Worm (Caenorhabditis elegans) whole organism, young adult: Measurements from ENCODE around the gene R06F6.14.

Experiments used
- B0336.3 ChIP-seq: fragments of 200-800 bp; sonication (Bioruptor generic); IDR thresholded peaks from 2 replicates; pipeline ENCODE4 v1.3.6; 2022; ENCODE audit warnings: missing genetic modification characterization, missing compliant biosample characterization
- C06A6.2 ChIP-seq: fragments of 200-800 bp; sonication (Bioruptor generic); conservative IDR thresholded peaks from 2 replicates; pipeline ENCODE4 v1.3.6; 2022; ENCODE audit warnings: missing genetic modification characterization, missing compliant biosample characterization
- F22D6.2 ChIP-seq: sonication (generic microtip); optimal IDR thresholded peaks from 2 replicates; lab custom pipeline; 2016; ENCODE audit warnings: mild to moderate bottlenecking, missing genetic modification characterization, missing compliant biosample characterization
- F33H1.4 ChIP-seq: fragments of 200-800 bp; sonication (Bioruptor generic); IDR thresholded peaks from 2 replicates; pipeline ENCODE4 v1.3.6; 2022; ENCODE audit warnings: missing genetic modification reagents, missing genetic modification characterization, missing compliant biosample characterization
- F55B11.4 ChIP-seq: sonication (generic microtip); optimal IDR thresholded peaks from 2 replicates; lab custom pipeline; 2016; ENCODE audit warnings: missing compliant biosample characterization, missing genetic modification characterization, borderline replicate concordance; ENCODE audit not compliant: insufficient read depth
- K11D2.4 ChIP-seq: fragments of 200-800 bp; sonication (Bioruptor generic); IDR thresholded peaks from 2 replicates; pipeline ENCODE4 v1.3.6; 2022; ENCODE audit warnings: missing genetic modification reagents, missing genetic modification characterization, missing compliant biosample characterization
- K12H6.12 ChIP-seq: fragments of 200-800 bp; sonication (Bioruptor generic); optimal IDR thresholded peaks from 2 replicates; lab custom pipeline; 2018; ENCODE audit warnings: mild to moderate bottlenecking, missing genetic modification characterization, missing compliant biosample characterization
- T07F8.4 ChIP-seq: sonication (generic microtip); optimal IDR thresholded peaks from 2 replicates; lab custom pipeline; 2016; ENCODE audit warnings: mild to moderate bottlenecking, missing genetic modification characterization, moderate library complexity, missing compliant biosample characterization
- T26A5.8 ChIP-seq: sonication (generic microtip); optimal IDR thresholded peaks from 2 replicates; lab custom pipeline; 2016; ENCODE audit warnings: missing genetic modification characterization, missing compliant biosample characterization
- Y53F4B.3 ChIP-seq: fragments of 200-800 bp; sonication (Bioruptor generic); IDR thresholded peaks from 2 replicates; pipeline ENCODE4 v1.3.6; 2022; ENCODE audit warnings: missing genetic modification reagents, missing genetic modification characterization, missing compliant biosample characterization
- Y67H2A.10 ChIP-seq: fragments of 200-800 bp; sonication (Bioruptor generic); conservative IDR thresholded peaks from 2 replicates; pipeline ENCODE4 v1.3.6; 2022; ENCODE audit warnings: missing genetic modification reagents, missing genetic modification characterization, missing compliant biosample characterization
- Y79H2A.3 ChIP-seq: fragments of 200-800 bp; sonication (Bioruptor generic); conservative IDR thresholded peaks from 2 replicates; pipeline ENCODE4 v1.3.6; 2022; ENCODE audit warnings: missing genetic modification reagents, missing genetic modification characterization, missing compliant biosample characterization
- ZK185.1 ChIP-seq: sonication (generic microtip); optimal IDR thresholded peaks from 2 replicates; lab custom pipeline; 2016; ENCODE audit warnings: mild to moderate bottlenecking, missing genetic modification characterization, missing compliant biosample characterization; ENCODE audit not compliant: poor library complexity, severe bottlenecking
- aptf-2 ChIP-seq: fragments of 200-800 bp; sonication (Bioruptor generic); conservative IDR thresholded peaks from 2 replicates; pipeline ENCODE4 v1.3.6; 2022; ENCODE audit warnings: missing genetic modification reagents, missing genetic modification characterization, missing compliant biosample characterization
- atf-7 ChIP-seq: sonication (generic microtip); optimal IDR thresholded peaks from 2 replicates; lab custom pipeline; 2017; ENCODE audit warnings: mild to moderate bottlenecking, missing genetic modification characterization, missing compliant biosample characterization
- attf-3 ChIP-seq: fragments of 200-800 bp; sonication (Bioruptor generic); conservative IDR thresholded peaks from 2 replicates; pipeline ENCODE4 v1.3.6; 2022; ENCODE audit warnings: missing genetic modification reagents, missing genetic modification characterization, missing compliant biosample characterization
- bed-1 ChIP-seq: fragments of 200-800 bp; sonication (Bioruptor generic); IDR thresholded peaks from 2 replicates; pipeline ENCODE4 v1.3.6; 2022; ENCODE audit warnings: missing genetic modification reagents, missing genetic modification characterization, missing compliant biosample characterization
- cebp-2 ChIP-seq: fragments of 200-800 bp; sonication (Bioruptor generic); IDR thresholded peaks from 2 replicates; pipeline ENCODE4 v1.3.6; 2022; ENCODE audit warnings: missing genetic modification characterization, missing compliant biosample characterization
- ceh-27 ChIP-seq: fragments of 200-800 bp; sonication (Bioruptor generic); optimal IDR thresholded peaks from 2 replicates; lab custom pipeline; 2018; ENCODE audit warnings: mild to moderate bottlenecking, missing genetic modification characterization, moderate library complexity, missing compliant biosample characterization
- ceh-40 ChIP-seq: fragments of 200-800 bp; sonication (Bioruptor generic); IDR thresholded peaks from 2 replicates; pipeline ENCODE4 v1.3.6; 2022; ENCODE audit warnings: missing genetic modification characterization, missing compliant biosample characterization
- ceh-58 ChIP-seq: fragments of 200-800 bp; sonication (Bioruptor generic); IDR thresholded peaks from 2 replicates; pipeline ENCODE4 v1.3.6; 2022; ENCODE audit warnings: missing genetic modification characterization, missing compliant biosample characterization
- ceh-91 ChIP-seq: fragments of 200-800 bp; sonication (Bioruptor generic); IDR thresholded peaks from 2 replicates; pipeline ENCODE4 v1.3.6; 2022; ENCODE audit warnings: missing genetic modification reagents, missing genetic modification characterization, missing compliant biosample characterization
- dpff-1 ChIP-seq: sonication (generic microtip); optimal IDR thresholded peaks from 2 replicates; lab custom pipeline; 2017; ENCODE audit warnings: mild to moderate bottlenecking, missing genetic modification characterization, missing compliant biosample characterization
- egl-44 ChIP-seq: fragments of 200-800 bp; sonication (Bioruptor generic); IDR thresholded peaks from 2 replicates; pipeline ENCODE4 v1.3.6; 2022; ENCODE audit warnings: missing genetic modification reagents, missing genetic modification characterization, missing compliant biosample characterization
- ets-4 ChIP-seq: fragments of 200-800 bp; sonication (Bioruptor generic); optimal IDR thresholded peaks from 2 replicates; lab custom pipeline; 2018; ENCODE audit warnings: mild to moderate bottlenecking, missing genetic modification characterization, missing compliant biosample characterization
- fkh-3 ChIP-seq: sonication (generic microtip); optimal IDR thresholded peaks from 2 replicates; lab custom pipeline; 2016; ENCODE audit warnings: mild to moderate bottlenecking, missing genetic modification characterization, missing compliant biosample characterization
- gei-17 ChIP-seq: fragments of 200-800 bp; sonication (Bioruptor generic); optimal IDR thresholded peaks from 2 replicates; lab custom pipeline; 2018; ENCODE audit warnings: mild to moderate bottlenecking, missing genetic modification characterization, missing compliant biosample characterization
- him-1 ChIP-seq: sonication (generic microtip); optimal IDR thresholded peaks from 2 replicates; lab custom pipeline; 2016; ENCODE audit warnings: missing genotype, missing genetic modification reagents, missing genetic modification characterization, missing compliant biosample characterization
- hlh-12 ChIP-seq: sonication (generic microtip); optimal IDR thresholded peaks from 2 replicates; lab custom pipeline; 2016; ENCODE audit warnings: missing genetic modification characterization, missing compliant biosample characterization
- hlh-26 ChIP-seq: fragments of 200-800 bp; sonication (Bioruptor generic); conservative IDR thresholded peaks from 2 replicates; pipeline ENCODE4 v1.3.6; 2022; ENCODE audit warnings: missing genetic modification reagents, missing genetic modification characterization, missing compliant biosample characterization
- hrde-1 ChIP-seq: sonication (generic microtip); optimal IDR thresholded peaks from 2 replicates; lab custom pipeline; 2016; ENCODE audit warnings: missing genetic modification characterization, mild to moderate bottlenecking, missing compliant biosample characterization, moderate library complexity, missing genotype, missing genetic modification reagents, borderline replicate concordance
- hsf-1 ChIP-seq: fragments of 200-800 bp; sonication (Bioruptor generic); IDR thresholded peaks from 2 replicates; pipeline ENCODE4 v1.3.6; 2022; ENCODE audit warnings: missing genetic modification reagents, missing genetic modification characterization, missing compliant biosample characterization
- let-526 ChIP-seq: fragments of 200-800 bp; sonication (Bioruptor generic); IDR thresholded peaks from 2 replicates; pipeline ENCODE4 v1.3.6; 2022; ENCODE audit warnings: missing genetic modification reagents, missing genetic modification characterization, missing compliant biosample characterization
- lin-26 ChIP-seq: fragments of 200-800 bp; sonication (Bioruptor generic); IDR thresholded peaks from 2 replicates; pipeline ENCODE4 v1.3.6; 2022; ENCODE audit warnings: missing genetic modification reagents, missing genetic modification characterization, missing compliant biosample characterization
- lin-40 ChIP-seq: sonication (generic microtip); optimal IDR thresholded peaks from 2 replicates; lab custom pipeline; 2016; ENCODE audit warnings: missing genetic modification characterization, mild to moderate bottlenecking, missing compliant biosample characterization, missing genotype, missing genetic modification reagents
- madf-10 ChIP-seq: sonication (generic microtip); optimal IDR thresholded peaks from 2 replicates; lab custom pipeline; 2016; ENCODE audit warnings: mild to moderate bottlenecking, missing genetic modification characterization, missing compliant biosample characterization
- mcd-1 ChIP-seq: fragments of 200-800 bp; sonication (Bioruptor generic); IDR thresholded peaks from 2 replicates; pipeline ENCODE4 v1.3.6; 2022; ENCODE audit warnings: missing genetic modification reagents, missing genetic modification characterization, missing compliant biosample characterization
- nfyb-1 ChIP-seq: fragments of 200-800 bp; sonication (Bioruptor generic); IDR thresholded peaks from 2 replicates; pipeline ENCODE4 v1.3.6; 2022; ENCODE audit warnings: missing genetic modification reagents, missing genetic modification characterization, missing compliant biosample characterization
- nhr-120 ChIP-seq: fragments of 200-800 bp; sonication (Bioruptor generic); IDR thresholded peaks from 2 replicates; pipeline ENCODE4 v1.3.6; 2022; ENCODE audit warnings: missing genetic modification characterization, missing compliant biosample characterization
- rcor-1 ChIP-seq: fragments of 200-800 bp; sonication (Bioruptor generic); IDR thresholded peaks from 2 replicates; pipeline ENCODE4 v1.3.6; 2022; ENCODE audit warnings: missing genetic modification reagents, missing genetic modification characterization, missing compliant biosample characterization
- repo-1 ChIP-seq: sonication (generic microtip); optimal IDR thresholded peaks from 2 replicates; lab custom pipeline; 2017; ENCODE audit warnings: mild to moderate bottlenecking, missing genetic modification characterization, missing compliant biosample characterization
- rpc-1 ChIP-seq, 2 experiments: fragments of 150-350 bp in 1 of 2; sonication (generic microtip) in 1 of 2; optimal IDR thresholded peaks; 2 replicates each; lab custom pipeline; 2014 to 2018; ENCODE audit warnings: missing biosample characterization in 1 of 2, missing genetic modification characterization in 1 of 2, missing genetic modification reagents in 1 of 2, missing genotype in 1 of 2
- sea-2 ChIP-seq: fragments of 200-800 bp; sonication (Bioruptor generic); IDR thresholded peaks from 2 replicates; pipeline ENCODE4 v1.3.6; 2022; ENCODE audit warnings: missing genetic modification characterization, missing compliant biosample characterization
- snpc-3.4 ChIP-seq: sonication (generic microtip); optimal IDR thresholded peaks from 2 replicates; lab custom pipeline; 2017; ENCODE audit warnings: missing genetic modification characterization, mild to moderate bottlenecking, missing compliant biosample characterization, antibody characterized with exemption, moderate library complexity, missing genotype, missing genetic modification reagents
- snpc-4 ChIP-seq, 5 experiments: fragments of 150-350 bp in 1 of 5; sonication (generic microtip) in 4 of 5; optimal IDR thresholded peaks; 2 replicates each; lab custom pipeline; 2014 to 2018; ENCODE audit warnings: missing genetic modification characterization in 5 of 5, missing biosample characterization in 3 of 5, antibody characterized with exemption in 2 of 5, mild to moderate bottlenecking in 2 of 5, missing compliant biosample characterization in 2 of 5, missing genotype in 2 of 5, moderate library complexity in 2 of 5, missing genetic modification reagents in 1 of 5
- unc-62 ChIP-seq: fragments of 150-350 bp; optimal IDR thresholded peaks from 2 replicates; lab custom pipeline; 2014; ENCODE audit warnings: missing biosample characterization, missing genetic modification reagents, missing genetic modification characterization
- ztf-25 ChIP-seq: fragments of 200-800 bp; sonication (Bioruptor generic); IDR thresholded peaks from 2 replicates; pipeline ENCODE4 v1.3.6; 2022; ENCODE audit warnings: missing genetic modification reagents, missing genetic modification characterization, missing compliant biosample characterization
- ztf-3 ChIP-seq: fragments of 200-800 bp; sonication (Bioruptor generic); optimal IDR thresholded peaks from 2 replicates; lab custom pipeline; 2018; ENCODE audit warnings: mild to moderate bottlenecking, missing genetic modification characterization, missing compliant biosample characterization

The R06F6.14 gene

DNA sequence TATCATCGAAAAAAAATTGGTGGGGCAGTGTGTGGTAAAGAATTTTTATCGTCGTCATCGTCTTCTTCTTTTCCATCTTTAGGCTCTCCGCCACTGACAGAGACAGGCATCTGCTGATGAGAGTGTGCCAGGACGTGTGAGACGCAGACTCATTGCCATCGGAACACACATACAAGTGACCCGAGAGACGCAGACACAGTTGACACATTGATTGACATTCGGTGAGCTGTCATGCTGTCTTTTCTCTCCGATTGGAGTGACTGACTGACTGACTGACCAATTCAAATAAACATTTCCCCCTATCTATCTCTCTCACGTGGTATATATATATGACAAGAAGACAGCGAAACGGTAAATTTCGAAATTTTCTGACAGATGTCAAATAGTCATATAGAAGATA is 42.0 kb downstream of the R06F6.14 start:
- TF ChIP-seq ZK185.1 (tag; lab: Kevin White, UChicago) = no peak
- no peak for TF ChIP-seq snpc-3.4 (tag; lab: Kevin White, UChicago)
- no peak for TF ChIP-seq cebp-2 (GFP tag; lab: Robert Waterston, UW)
- no peak for TF ChIP-seq aptf-2 (GFP tag; lab: Robert Waterston, UW)
- no peak for TF ChIP-seq ceh-58 (GFP tag; lab: Robert Waterston, UW)
- TF ChIP-seq attf-3 (GFP tag; lab: Robert Waterston, UW) = no peak
- no peak for TF ChIP-seq hlh-12 (tag; lab: Kevin White, UChicago)
- TF ChIP-seq B0336.3 (GFP tag; lab: Robert Waterston, UW) = peak; percentile 92
- TF ChIP-seq mcd-1 (GFP tag; lab: Robert Waterston, UW) = peak; percentile 68
- TF ChIP-seq Y79H2A.3 (GFP tag; lab: Robert Waterston, UW) = no peak
- TF ChIP-seq F55B11.4 (tag; lab: Kevin White, UChicago) = no peak
- no peak for TF ChIP-seq T07F8.4 (tag; lab: Kevin White, UChicago)
- TF ChIP-seq K11D2.4 (GFP tag; lab: Robert Waterston, UW) = 0 out of 2 replicates have a peak, but pooled peaks have one; percentile 51
- no peak for TF ChIP-seq Y67H2A.10 (GFP tag; lab: Robert Waterston, UW)
- peak; percentile 72 for TF ChIP-seq repo-1
- TF ChIP-seq unc-62 = peak; percentile 98
- no peak for TF ChIP-seq bed-1 (GFP tag; lab: Robert Waterston, UW)
- TF ChIP-seq snpc-4 (GFP tag; optimal IDR thresholded peaks at IDR 0.05; lab: Kevin White, UChicago) = no peak
- TF ChIP-seq snpc-4 (tag; optimal IDR thresholded peaks at IDR 0.05; lab: Kevin White, UChicago) = peak in 2 of 4 experiments; percentile 55 to 58
- peak; percentile 75; the same call in 1 of the 2 replicates for TF ChIP-seq let-526
- no peak for TF ChIP-seq T26A5.8 (tag; lab: Kevin White, UChicago)
- peak; percentile 14; the same call in 1 of the 2 replicates for TF ChIP-seq F33H1.4 (GFP tag; lab: Robert Waterston, UW)
- peak; percentile 98 for TF ChIP-seq ets-4 (GFP tag; lab: Kevin White, UChicago)
- no peak for TF ChIP-seq him-1
- no peak for TF ChIP-seq hlh-26 (GFP tag; lab: Robert Waterston, UW)
- peak; percentile 63 for TF ChIP-seq ztf-3
- 0 out of 2 replicates have a peak, but pooled peaks have one; percentile 12 for TF ChIP-seq ceh-40 (GFP tag; lab: Robert Waterston, UW)
- TF ChIP-seq K12H6.12 (tag; lab: Kevin White, UChicago) = peak; percentile 77
- no peak for TF ChIP-seq ceh-91
- TF ChIP-seq fkh-3 = no peak
- peak; percentile 54 for TF ChIP-seq rcor-1 (GFP tag; lab: Robert Waterston, UW)
- TF ChIP-seq dpff-1 (tag; lab: Kevin White, UChicago) = no peak
- TF ChIP-seq ztf-25 (GFP tag; lab: Robert Waterston, UW) = no peak
- TF ChIP-seq F22D6.2 (tag; lab: Kevin White, UChicago) = peak; percentile 42
- TF ChIP-seq nfyb-1 (GFP tag; lab: Robert Waterston, UW) = peak; percentile 85
- no peak for TF ChIP-seq rpc-1 (optimal IDR thresholded peaks at IDR 0.05; lab: Kevin White, UChicago)
- TF ChIP-seq rpc-1 (tag; optimal IDR thresholded peaks at IDR 0.05; lab: Kevin White, UChicago) = no peak
- peak; percentile 74 for TF ChIP-seq egl-44 (GFP tag; lab: Robert Waterston, UW)
- TF ChIP-seq madf-10 (tag; lab: Kevin White, UChicago) = peak; percentile 55
- TF ChIP-seq atf-7 (tag; lab: Kevin White, UChicago) = peak; percentile 87
- peak; percentile 82 for TF ChIP-seq C06A6.2 (GFP tag; lab: Robert Waterston, UW)
- no peak for TF ChIP-seq nhr-120 (GFP tag; lab: Robert Waterston, UW)
- TF ChIP-seq Y53F4B.3 (GFP tag; lab: Robert Waterston, UW) = no peak
- TF ChIP-seq lin-40 (tag; lab: Kevin White, UChicago) = peak; percentile 87
- no peak for TF ChIP-seq hrde-1
- no peak for TF ChIP-seq lin-26 (GFP tag; lab: Robert Waterston, UW)
- no peak for TF ChIP-seq hsf-1 (GFP tag; lab: Robert Waterston, UW)
- TF ChIP-seq gei-17 (GFP tag; lab: Kevin White, UChicago) = peak; percentile 54
- no peak for TF ChIP-seq sea-2 (GFP tag; lab: Robert Waterston, UW)
- TF ChIP-seq ceh-27 (GFP tag; lab: Kevin White, UChicago) = peak; percentile 57
